Fruit fly (Drosophila melanogaster): Measurements from ENCODE around the gene CG33986.

dm6 chr3L:15506174-15506926 is 18.7 kb downstream of the CG33986 start:
- TF ChIP-seq cic (GFP tag; optimal IDR thresholded peaks at IDR 0.05) (peak; percentile 53), CG14711 (tag; optimal IDR thresholded peaks at IDR 0.05) (no peak), CG1620 (GFP tag; optimal IDR thresholded peaks at IDR 0.05) (no peak), CG7101 (tag; optimal IDR thresholded peaks at IDR 0.05) (no peak), CG7045 (GFP tag; optimal IDR thresholded peaks at IDR 0.05) (no peak), Crg-1 (GFP tag; optimal IDR thresholded peaks at IDR 0.05) (no peak)

All from whole organism, adult.